Fruit fly (Drosophila melanogaster) whole organism: ENCODE data around the gene CG31176.

Experiments
- CG8478 ChIP-seq: fragments of >200 bp; optimal IDR thresholded peaks from 2 replicates; lab custom pipeline; 2018; ENCODE audit warnings: inconsistent platforms
- Dll ChIP-seq: fragments of >200 bp; optimal IDR thresholded peaks from 2 replicates; lab custom pipeline; 2017
- EcR ChIP-seq, 2 experiments: fragments of >200 bp; optimal IDR thresholded peaks; 2 replicates each; lab custom pipeline; 2017; ENCODE audit warnings: missing biosample characterization in 2 of 2, missing genetic modification characterization in 2 of 2, missing genetic modification reagents in 2 of 2
- pan ChIP-seq: fragments of >200 bp; optimal IDR thresholded peaks from 2 replicates; lab custom pipeline; 2017
- psq ChIP-seq: fragments of >200 bp; optimal IDR thresholded peaks from 2 replicates; lab custom pipeline; 2017
- usp ChIP-seq: fragments of >200 bp; optimal IDR thresholded peaks from 2 replicates; lab custom pipeline; 2017; ENCODE audit warnings: missing biosample characterization, missing genetic modification characterization, mixed read lengths

Gene CG31176

DNA sequence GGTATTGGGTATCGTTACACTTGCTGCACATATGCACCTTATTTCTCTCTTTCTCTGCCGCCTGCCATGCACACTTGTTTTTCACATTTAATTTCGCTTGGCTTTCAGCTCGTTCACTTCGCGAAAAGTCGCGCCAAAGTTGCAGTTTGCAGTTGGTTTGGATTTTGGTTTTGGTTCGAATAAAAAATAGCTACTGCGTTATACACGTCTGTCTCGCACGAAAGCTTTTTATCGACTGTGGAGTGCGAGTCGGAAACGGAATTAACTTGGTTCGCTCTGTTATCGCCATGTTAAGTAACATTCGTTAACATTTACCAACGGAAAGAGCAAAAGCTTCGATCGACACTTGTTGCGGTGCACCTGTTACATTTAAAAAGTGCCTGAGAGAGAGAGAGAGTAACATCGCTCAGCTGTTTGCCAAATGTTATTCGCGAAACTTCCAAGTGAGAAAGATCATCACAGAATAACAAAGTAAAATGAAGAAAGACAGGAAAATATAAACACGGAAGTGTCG is at the start of gene CG31176:
Gene CG31176 (minus strand): TSS at position 241 of the 514 bp plus-strand sequence.
- TF ChIP-seq CG8478 (lab: Kevin White, UChicago): no peak
- no peak for TF ChIP-seq usp
- no peak for TF ChIP-seq pan (lab: Kevin White, UChicago)
- no peak for TF ChIP-seq psq
- no peak for TF ChIP-seq EcR (GFP tag; optimal IDR thresholded peaks at IDR 0.05; lab: Kevin White, UChicago)
- TF ChIP-seq Dll (lab: Kevin White, UChicago): no peak

DNA sequence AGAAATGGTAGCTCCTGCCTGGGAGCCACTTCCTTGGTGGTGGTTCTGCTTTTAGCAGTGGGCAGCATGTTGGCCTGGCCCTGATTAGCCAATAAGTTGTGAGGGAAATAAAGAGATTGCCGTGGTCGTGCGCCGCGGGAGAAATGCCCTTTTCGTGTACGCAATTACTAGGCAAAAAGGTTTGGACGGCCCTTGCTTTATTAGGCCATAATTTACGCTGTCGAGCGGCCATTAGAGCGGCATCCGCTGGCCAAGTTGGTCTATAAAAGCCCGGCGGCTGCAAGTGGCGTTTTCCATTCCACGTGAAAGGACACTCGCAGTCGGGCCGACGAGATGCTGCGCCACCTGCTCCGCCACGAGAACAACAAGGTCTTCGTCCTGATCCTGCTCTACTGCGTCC is 49.8 kb upstream of the CG31176 start, which contains the start of gene Burs:
Gene Burs (plus strand): TSS at position 301 of the 400 bp plus-strand sequence.
- TF ChIP-seq EcR (GFP tag; optimal IDR thresholded peaks at IDR 0.05; lab: Kevin White, UChicago): no peak
- no peak for TF ChIP-seq Dll (lab: Kevin White, UChicago)
- TF ChIP-seq pan (lab: Kevin White, UChicago): no peak
- TF ChIP-seq psq: no peak
- no peak for TF ChIP-seq CG8478 (lab: Kevin White, UChicago)
- TF ChIP-seq usp: no peak

DNA sequence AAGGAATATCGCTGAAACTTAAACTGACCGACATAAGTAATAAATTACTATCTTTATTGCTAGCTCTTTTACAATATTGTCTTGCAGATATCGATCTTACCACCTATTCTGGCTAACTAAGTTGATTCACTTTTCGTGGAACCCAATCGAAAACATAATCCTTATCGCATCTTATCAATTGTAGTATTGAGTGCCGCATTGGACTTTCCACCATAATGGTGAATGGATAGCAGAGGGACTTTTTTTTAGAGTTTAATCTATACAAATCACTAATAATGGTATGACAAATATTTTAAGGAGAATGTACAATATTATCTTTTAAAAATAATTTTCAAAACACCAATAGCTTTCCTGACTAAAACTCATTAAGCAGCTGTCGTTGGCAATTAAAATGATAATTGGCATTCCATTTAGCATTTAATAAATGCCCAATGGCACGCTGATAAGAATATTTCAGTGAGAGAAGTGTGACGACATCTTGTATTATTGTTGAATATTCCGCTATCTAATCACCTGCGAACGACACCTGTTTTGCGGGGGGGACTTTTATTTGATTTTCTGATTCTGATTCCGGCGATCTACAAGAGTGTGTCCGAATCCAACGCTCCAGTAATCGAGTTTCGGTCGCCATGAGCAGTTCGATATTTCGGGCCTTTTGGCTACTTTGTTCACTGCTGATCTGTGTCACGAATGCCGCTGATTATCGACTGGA is 38.8 kb upstream of the CG31176 start, which contains the start of gene CG42335:
Gene CG42335 (plus strand): TSS at position 620 of the 712 bp plus-strand sequence.
- no peak for TF ChIP-seq psq
- no peak for TF ChIP-seq usp
- TF ChIP-seq Dll (lab: Kevin White, UChicago): no peak
- no peak for TF ChIP-seq CG8478 (lab: Kevin White, UChicago)
- TF ChIP-seq EcR (GFP tag; optimal IDR thresholded peaks at IDR 0.05; lab: Kevin White, UChicago): no peak
- TF ChIP-seq pan (lab: Kevin White, UChicago): no peak

DNA sequence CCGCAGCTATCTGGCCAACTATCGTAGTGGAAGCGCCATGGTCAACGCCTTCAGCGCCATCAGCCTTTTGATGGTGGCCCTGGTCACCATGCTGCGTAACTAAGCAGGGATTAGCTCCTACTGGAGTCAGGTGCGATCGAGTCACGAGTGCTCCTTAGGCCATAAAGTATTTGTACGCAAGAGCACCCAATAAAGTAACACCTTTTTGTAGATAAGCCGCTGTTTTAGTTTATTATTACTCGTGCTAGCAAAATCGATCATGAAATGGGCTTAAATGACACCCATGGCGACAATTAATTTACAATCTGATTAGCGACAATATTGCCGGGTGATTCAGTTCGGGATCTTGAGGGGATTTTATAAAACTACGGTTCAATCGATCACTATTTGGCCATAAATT is 38.1 kb upstream of the CG31176 start:
- TF ChIP-seq usp: no peak

DNA sequence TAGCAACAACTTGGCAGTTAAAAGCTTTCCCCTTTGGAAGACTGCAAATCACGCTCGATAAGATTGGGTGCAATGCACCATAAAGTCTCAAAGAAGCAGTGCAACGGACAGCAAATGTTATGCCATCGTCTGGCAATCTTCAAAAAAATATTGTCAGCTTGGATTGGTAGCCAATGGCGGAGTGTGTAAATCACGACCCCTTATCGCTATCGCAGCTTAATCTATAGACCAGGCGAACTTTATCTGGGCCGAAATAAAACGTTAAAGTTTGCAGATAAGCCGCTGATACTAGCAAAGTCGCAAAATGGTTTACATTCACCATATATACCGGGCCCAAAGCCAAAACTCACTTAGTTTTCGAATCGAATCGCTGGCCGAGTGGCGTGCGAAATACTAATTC is 34.5 kb upstream of the CG31176 start, which contains the start of gene CG31198:
Gene CG31198 (plus strand): TSS at position 351 of the 400 bp plus-strand sequence.
- TF ChIP-seq CG8478 (lab: Kevin White, UChicago) (no peak), Dll (lab: Kevin White, UChicago) (no peak), pan (lab: Kevin White, UChicago) (no peak), EcR (GFP tag; optimal IDR thresholded peaks at IDR 0.05; lab: Kevin White, UChicago) (no peak), usp (no peak), psq (no peak)

DNA sequence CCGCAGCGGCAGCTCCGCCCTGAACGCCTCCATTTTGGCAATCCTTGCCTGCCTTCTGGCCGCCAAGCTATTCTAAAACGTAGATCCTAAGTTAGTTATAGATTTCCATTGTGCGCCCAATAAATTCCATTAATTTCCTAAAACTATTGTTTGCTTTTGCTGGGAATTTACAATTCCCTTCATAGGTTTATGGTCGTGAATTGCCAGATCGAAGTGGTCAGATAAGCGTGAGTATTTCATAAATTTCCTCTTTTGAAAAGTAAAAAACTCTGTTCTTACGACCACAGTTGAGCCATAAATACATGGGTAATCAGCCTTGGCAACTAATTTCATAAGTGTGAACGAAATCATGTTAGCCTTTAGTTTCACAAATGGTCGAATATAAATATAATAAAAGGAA is 33.6 kb upstream of the CG31176 start:
- TF ChIP-seq EcR (GFP tag; optimal IDR thresholded peaks at IDR 0.05; lab: Kevin White, UChicago) (no peak), pan (lab: Kevin White, UChicago) (no peak), psq (no peak), usp (no peak), Dll (lab: Kevin White, UChicago) (no peak), CG8478 (lab: Kevin White, UChicago) (no peak)

DNA sequence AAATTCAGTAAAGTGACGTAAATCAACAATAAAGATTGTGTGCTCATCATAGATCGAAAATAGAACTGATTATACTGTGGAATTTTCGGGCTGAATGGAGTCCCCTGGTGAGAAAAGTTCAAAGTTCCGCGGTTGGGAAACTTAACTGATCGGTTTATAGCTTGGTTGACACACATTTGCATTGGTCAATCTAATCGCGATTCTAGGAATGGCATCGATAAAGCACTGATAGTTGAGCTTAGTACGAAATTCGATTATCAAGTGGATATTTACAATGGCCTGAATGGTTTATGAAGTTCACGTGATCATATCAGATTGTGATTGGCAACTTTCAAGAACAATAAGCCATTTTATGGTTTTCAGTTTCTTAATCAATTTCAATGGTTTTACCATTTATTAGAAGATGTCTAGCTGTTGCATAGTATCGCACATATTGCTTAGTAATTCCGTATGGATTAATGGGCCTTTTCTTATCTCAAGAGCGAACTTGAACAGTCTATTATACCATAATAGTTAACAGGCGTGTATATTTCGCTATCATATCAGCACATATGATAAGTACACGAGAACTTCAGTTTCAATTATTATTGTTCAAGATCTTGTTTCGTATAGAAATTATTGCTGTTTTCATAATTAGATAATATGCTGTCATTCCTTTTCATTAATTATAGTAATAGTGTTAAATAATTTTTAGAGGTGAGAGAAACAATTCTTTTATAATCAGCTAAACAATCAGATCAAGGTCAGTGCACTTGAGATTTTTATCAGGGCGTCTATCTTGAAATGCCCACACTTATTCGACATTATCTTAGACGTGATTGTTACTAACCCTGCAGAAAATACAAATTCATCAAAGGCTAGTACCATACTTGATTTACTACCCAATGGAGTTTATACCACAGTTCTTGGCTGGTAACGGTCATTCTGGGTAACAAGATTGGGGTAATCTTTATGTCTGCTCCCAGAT is 29.8 kb upstream of the CG31176 start, which contains the start of gene CG31233:
Gene CG31233 (plus strand): TSS at position 900 of the 967 bp plus-strand sequence.
- TF ChIP-seq EcR (GFP tag; optimal IDR thresholded peaks at IDR 0.05; lab: Kevin White, UChicago) (no peak), Dll (lab: Kevin White, UChicago) (no peak), pan (lab: Kevin White, UChicago) (no peak), psq (no peak), CG8478 (lab: Kevin White, UChicago) (no peak), usp (no peak)

DNA sequence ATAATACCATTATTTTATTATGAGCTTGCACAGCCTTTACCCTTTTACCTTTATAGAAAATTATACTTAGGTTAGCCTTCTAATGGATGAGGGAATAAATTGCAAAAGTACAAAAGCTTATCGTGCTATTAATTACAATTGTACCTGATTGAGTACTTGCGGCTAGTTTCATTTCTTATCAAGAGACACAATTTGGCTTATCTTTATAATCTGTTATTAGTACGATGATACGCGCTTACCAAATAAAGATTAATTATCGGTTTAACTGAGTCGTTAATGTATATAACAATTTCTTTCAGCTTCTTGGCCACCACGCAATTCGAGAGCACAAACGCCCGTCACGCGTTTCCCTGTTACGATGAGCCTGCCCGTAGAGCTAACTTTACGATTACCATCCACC is 26.4 kb upstream of the CG31176 start:
- TF ChIP-seq Dll (lab: Kevin White, UChicago): no peak
- no peak for TF ChIP-seq EcR (GFP tag; optimal IDR thresholded peaks at IDR 0.05; lab: Kevin White, UChicago)
- TF ChIP-seq usp: no peak
- no peak for TF ChIP-seq psq

DNA sequence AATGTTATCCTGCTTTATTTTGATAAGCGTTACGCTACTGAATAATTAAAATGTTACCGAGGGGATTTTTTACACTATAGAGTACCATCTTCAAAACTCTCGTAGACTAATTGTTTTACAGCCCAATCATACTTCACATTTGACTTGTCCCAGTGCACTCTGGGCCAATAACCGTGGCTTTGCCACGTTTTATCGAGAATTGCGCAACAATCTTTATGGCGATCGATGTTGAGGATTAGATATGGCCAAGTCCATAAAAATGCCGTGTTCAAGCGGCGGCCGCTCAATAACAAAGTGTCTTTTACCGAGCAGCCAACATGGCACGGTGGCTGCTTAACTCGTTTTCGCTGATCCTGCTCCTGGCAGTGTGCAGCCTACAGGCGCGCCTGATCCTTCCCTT is 25.5 kb upstream of the CG31176 start, which contains the start of gene CG31343:
Gene CG31343 (plus strand): TSS at position 279 of the 400 bp plus-strand sequence.
- no peak for TF ChIP-seq CG8478 (lab: Kevin White, UChicago)

DNA sequence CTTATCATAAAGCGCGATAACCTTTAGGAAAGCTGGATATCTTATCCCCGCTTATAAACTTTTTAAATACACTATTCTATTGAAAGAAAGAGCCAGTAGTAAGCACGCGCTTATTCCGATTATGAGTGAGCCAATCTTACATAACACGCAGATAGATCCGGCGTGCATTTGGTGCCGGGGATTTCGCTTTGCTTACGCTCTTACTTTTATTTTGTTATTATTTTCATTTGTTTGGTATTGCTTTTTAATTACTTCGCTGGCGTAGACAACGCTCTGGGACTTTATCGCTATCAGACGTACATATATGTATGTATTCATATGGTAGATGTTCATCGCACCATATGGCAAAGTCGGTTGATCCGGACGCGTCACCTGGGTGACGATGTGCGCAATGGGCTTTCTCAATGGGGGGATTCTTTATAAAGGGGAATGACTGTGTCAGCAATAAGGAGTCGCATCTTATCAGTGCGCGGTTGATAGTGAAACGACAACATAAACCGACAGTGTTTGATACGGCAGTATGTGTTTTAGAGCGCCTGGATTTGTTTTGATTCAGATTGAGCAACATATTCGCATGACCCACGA is 21.4 kb upstream of the CG31176 start:
- TF ChIP-seq Dll (lab: Kevin White, UChicago) (no peak), pan (lab: Kevin White, UChicago) (no peak), usp (no peak), psq (no peak), EcR (GFP tag; optimal IDR thresholded peaks at IDR 0.05; lab: Kevin White, UChicago) (no peak), CG8478 (lab: Kevin White, UChicago) (no peak)

DNA sequence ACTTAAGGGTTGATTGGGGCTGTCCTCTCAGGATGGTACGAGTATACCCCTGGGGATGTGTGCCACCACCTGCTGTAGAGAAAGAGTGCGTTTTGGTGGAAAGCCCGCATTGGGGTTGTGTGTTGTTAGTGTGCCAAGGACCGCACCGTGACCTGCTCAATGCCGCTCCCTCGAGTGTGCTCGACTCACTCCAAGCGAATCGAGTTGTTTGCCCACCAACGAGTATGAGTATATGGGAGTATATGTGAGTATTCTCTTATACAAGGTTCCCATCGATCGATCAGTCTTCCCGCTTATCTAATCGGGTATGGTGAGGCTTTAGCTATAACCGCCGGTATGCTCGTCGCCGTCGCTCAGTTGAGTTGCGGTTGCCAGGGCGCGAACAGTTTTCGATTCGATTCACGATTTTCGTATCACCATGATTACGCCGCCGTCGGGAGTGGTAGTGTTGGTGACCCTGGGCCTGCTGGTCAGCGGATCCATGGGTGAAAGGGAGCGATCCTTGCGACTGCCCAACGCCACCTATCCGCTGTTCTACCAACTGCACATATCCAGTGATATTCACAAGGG is 20.4 kb upstream of the CG31176 start, which contains the start of gene CG5849:
Gene CG5849 (plus strand): TSS at position 356 of the 570 bp plus-strand sequence.
- TF ChIP-seq EcR (GFP tag; optimal IDR thresholded peaks at IDR 0.05; lab: Kevin White, UChicago) (no peak), psq (no peak)
